Worm (Caenorhabditis elegans) whole organism, L3 larva: Measurements from ENCODE around the gene ZK792.4.

Experiments used
- ama-1 ChIP-seq: fragments of 150-350 bp; optimal IDR thresholded peaks from 2 replicates; lab custom pipeline; 2018
- nhr-77 ChIP-seq: fragments of 150-350 bp; optimal IDR thresholded peaks from 2 replicates; lab custom pipeline; 2014; ENCODE audit warnings: missing biosample characterization, missing genetic modification characterization
- pqm-1 ChIP-seq: fragments of 150-350 bp; optimal IDR thresholded peaks from 2 replicates; lab custom pipeline; 2017; ENCODE audit warnings: missing biosample characterization, missing genetic modification characterization, inconsistent platforms
- snpc-4 ChIP-seq: fragments of 150-350 bp; optimal IDR thresholded peaks from 2 replicates; lab custom pipeline; 2014; ENCODE audit warnings: missing biosample characterization, missing genetic modification characterization

- TF ChIP-seq nhr-77, result no peak
- TF ChIP-seq snpc-4, result no peak
- no peak for TF ChIP-seq ama-1 (lab: Kevin White, UChicago)
- no peak for TF ChIP-seq pqm-1 (tag; lab: Kevin White, UChicago)
These were observed 40.0 kb downstream of the ZK792.4 start, which contains the start of gene ZK809.1 for ce11 chrIV:11641802-11642201.
